Worm (Caenorhabditis elegans) whole organism, mixed stage, embryonic: Measurements from ENCODE around the gene str-102.

ENCODE experiments used
- blmp-1 ChIP-seq: fragments of 150-350 bp; optimal IDR thresholded peaks from 2 replicates; lab custom pipeline; 2014; ENCODE audit warnings: missing biosample characterization, missing genetic modification characterization
- hlh-1 ChIP-seq: fragments of 150-350 bp; optimal IDR thresholded peaks from 2 replicates; lab custom pipeline; 2014; ENCODE audit warnings: missing biosample characterization, missing genetic modification reagents, missing genetic modification characterization
- ztf-11 ChIP-seq: fragments of 150-350 bp; optimal IDR thresholded peaks from 2 replicates; lab custom pipeline; 2014; ENCODE audit warnings: missing biosample characterization, missing genetic modification characterization

- TF ChIP-seq hlh-1 = no peak
- TF ChIP-seq ztf-11 (tag; lab: Kevin White, UChicago) = no peak
- no peak for TF ChIP-seq blmp-1
Observed at ce11 chrV:15384733-15385132, at the start of gene str-102.
